Worm (Caenorhabditis elegans) whole organism, L4/young adult: ENCODE measurements around the gene F22E12.1.

Experiments
- W03F9.2 ChIP-seq: fragments of 150-350 bp; optimal IDR thresholded peaks from 2 replicates; lab custom pipeline; 2014; ENCODE audit warnings: missing biosample characterization, missing genetic modification characterization
- dao-5 ChIP-seq: sonication (generic microtip); optimal IDR thresholded peaks from 2 replicates; lab custom pipeline; 2016; ENCODE audit warnings: missing genotype, missing genetic modification characterization, moderate library complexity, missing compliant biosample characterization
- him-1 ChIP-seq: sonication (generic microtip); optimal IDR thresholded peaks from 2 replicates; lab custom pipeline; 2016; ENCODE audit warnings: missing genotype, missing genetic modification reagents, missing genetic modification characterization, missing compliant biosample characterization

DNA sequence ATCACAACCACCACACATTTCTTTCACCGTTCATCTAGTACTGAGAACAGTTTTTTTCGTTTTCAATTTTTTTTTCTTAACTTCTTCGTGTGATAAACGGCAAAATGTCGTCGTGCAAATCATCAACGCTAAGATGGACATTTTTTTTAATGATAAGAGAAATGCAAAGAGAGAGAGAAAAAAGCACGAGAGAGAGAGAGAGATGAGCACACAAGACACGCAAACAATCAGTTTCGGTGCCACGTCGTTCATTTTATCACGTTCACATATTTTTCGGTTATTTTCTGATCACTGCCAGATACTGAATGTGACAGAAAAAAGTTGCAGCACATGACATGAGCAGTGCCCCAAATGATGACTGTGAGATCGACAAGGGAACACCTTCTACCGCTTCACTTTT lies 11.0 kb upstream of the F22E12.1 start, which contains the start of gene egl-9:
- TF ChIP-seq him-1 (no peak), W03F9.2 (tag; lab: Kevin White, UChicago) (no peak), dao-5 (tag; lab: Kevin White, UChicago) (no peak)
